Worm (Caenorhabditis elegans): ENCODE data around the gene col-159.

col-159 gene

ce11 chrV:13209567-13209966 is 7.6 kb upstream of the col-159 start, which contains the start of gene F57B1.6:
Gene F57B1.6, plus strand, starts transcription at chrV:13209645.
- no peak for TF ChIP-seq hlh-1 (tag; optimal IDR thresholded peaks at IDR 0.05)
- TF ChIP-seq pha-4 (tag; optimal IDR thresholded peaks at IDR 0.05) = peak; percentile 53

ce11 chrV:13207426-13207825 is 5.4 kb upstream of the col-159 start, which contains the start of gene F57B1.5:
Gene F57B1.5, plus strand, starts transcription at chrV:13207726.
- TF ChIP-seq mls-2 (tag; optimal IDR thresholded peaks at IDR 0.05) (no peak), snpc-4 (tag; optimal IDR thresholded peaks at IDR 0.05) (no peak), ces-1 (GFP tag; optimal IDR thresholded peaks at IDR 0.05) (no peak), zip-8 (tag; optimal IDR thresholded peaks at IDR 0.05) (no peak), bed-3 (GFP tag; optimal IDR thresholded peaks at IDR 0.05) (no peak), sptf-1 (tag; optimal IDR thresholded peaks at IDR 0.05) (no peak), flh-1 (GFP tag; optimal IDR thresholded peaks at IDR 0.05) (no peak)

DNA sequence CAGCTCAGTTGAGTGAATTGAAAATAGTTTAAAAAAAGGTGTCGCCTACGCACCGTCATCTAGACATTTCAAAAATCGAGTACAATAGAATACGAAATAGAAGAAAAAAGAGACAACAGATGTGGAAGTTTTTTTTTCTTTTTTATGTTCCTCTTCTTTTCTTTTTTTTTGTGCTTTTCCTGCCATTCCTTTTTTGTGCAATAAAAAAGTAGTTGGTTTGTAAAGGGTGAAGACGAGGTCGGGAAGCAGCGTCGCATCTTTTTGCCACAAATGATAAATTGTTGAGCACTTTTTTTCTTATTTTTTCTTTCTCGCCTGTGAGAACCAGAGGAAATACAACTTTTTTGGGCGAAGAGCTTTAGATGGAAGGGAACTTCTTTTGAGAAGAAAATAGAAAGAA is 4.5 kb upstream of the col-159 start:
- no peak for TF ChIP-seq bed-3 (GFP tag; optimal IDR thresholded peaks at IDR 0.05)
- no peak for TF ChIP-seq elt-1 (tag; optimal IDR thresholded peaks at IDR 0.05; ENCODE audit: borderline replicate concordance, insufficient read depth)
- no peak for TF ChIP-seq nhr-76 (tag; optimal IDR thresholded peaks at IDR 0.05)
- no peak for TF ChIP-seq mep-1 (tag; optimal IDR thresholded peaks at IDR 0.05)
- TF ChIP-seq zip-8 (tag; optimal IDR thresholded peaks at IDR 0.05) = no peak
- no peak for TF ChIP-seq ham-2 (GFP tag; optimal IDR thresholded peaks at IDR 0.05)
- no peak for TF ChIP-seq unc-39 (tag; optimal IDR thresholded peaks at IDR 0.05)
- TF ChIP-seq pha-4 (tag; optimal IDR thresholded peaks at IDR 0.05) = no peak
- TF ChIP-seq nhr-2 (tag; optimal IDR thresholded peaks at IDR 0.05) = no peak
- TF ChIP-seq sptf-1 (tag; optimal IDR thresholded peaks at IDR 0.05) = no peak
- no peak for TF ChIP-seq unc-120 (tag; optimal IDR thresholded peaks at IDR 0.05; ENCODE audit: poor library complexity, severe bottlenecking)
- TF ChIP-seq drap-1 (GFP tag; optimal IDR thresholded peaks at IDR 0.05) = no peak
- no peak for TF ChIP-seq ceh-83 (GFP tag; optimal IDR thresholded peaks at IDR 0.05)
- TF ChIP-seq lsy-2 (tag; optimal IDR thresholded peaks at IDR 0.05) = no peak
- no peak for TF ChIP-seq mab-5 (tag; optimal IDR thresholded peaks at IDR 0.05)
- TF ChIP-seq blmp-1 (tag; optimal IDR thresholded peaks at IDR 0.05) = no peak
- no peak for TF ChIP-seq lin-32 (GFP tag; optimal IDR thresholded peaks at IDR 0.05)
- TF ChIP-seq mls-2 (tag; optimal IDR thresholded peaks at IDR 0.05) = no peak
- TF ChIP-seq ceh-39 (tag; optimal IDR thresholded peaks at IDR 0.05) = no peak
- no peak for TF ChIP-seq tbx-8 (GFP tag; optimal IDR thresholded peaks at IDR 0.05)

- TF ChIP-seq nhr-237 (tag; optimal IDR thresholded peaks at IDR 0.05) (no peak), blmp-1 (tag; optimal IDR thresholded peaks at IDR 0.05) (no peak), unc-62 (GFP tag; optimal IDR thresholded peaks at IDR 0.05) (no peak), nhr-28 (tag; optimal IDR thresholded peaks at IDR 0.05) (no peak), unc-120 (tag; optimal IDR thresholded peaks at IDR 0.05; ENCODE audit: poor library complexity, severe bottlenecking) (no peak), nhr-76 (tag; optimal IDR thresholded peaks at IDR 0.05) (no peak), elt-3 (tag; optimal IDR thresholded peaks at IDR 0.05) (no peak), mab-5 (tag; optimal IDR thresholded peaks at IDR 0.05) (no peak), mep-1 (tag; optimal IDR thresholded peaks at IDR 0.05) (no peak), tbx-8 (GFP tag; optimal IDR thresholded peaks at IDR 0.05) (no peak), lin-32 (GFP tag; optimal IDR thresholded peaks at IDR 0.05) (no peak), nhr-12 (tag; optimal IDR thresholded peaks at IDR 0.05) (no peak), sem-2 (GFP tag; optimal IDR thresholded peaks at IDR 0.05) (no peak), unc-39 (tag; optimal IDR thresholded peaks at IDR 0.05) (no peak), drap-1 (GFP tag; optimal IDR thresholded peaks at IDR 0.05) (no peak), cnd-1 (tag; optimal IDR thresholded peaks at IDR 0.05) (no peak), ces-1 (GFP tag; optimal IDR thresholded peaks at IDR 0.05) (no peak)
These were observed 1.4 kb downstream of the col-159 start for ce11 chrV:13200609-13201008.

ce11 chrV:13197823-13198222 is 4.2 kb downstream of the col-159 start, which contains the start of gene F57B1.9:
Gene F57B1.9, minus strand, starts transcription at chrV:13197923.
- TF ChIP-seq mab-5 (tag; optimal IDR thresholded peaks at IDR 0.05) = no peak
- TF ChIP-seq unc-39 (tag; optimal IDR thresholded peaks at IDR 0.05) = no peak
- TF ChIP-seq elt-3 (tag; optimal IDR thresholded peaks at IDR 0.05) = no peak
- no peak for TF ChIP-seq sem-2 (GFP tag; optimal IDR thresholded peaks at IDR 0.05)
- TF ChIP-seq snpc-4 (tag; optimal IDR thresholded peaks at IDR 0.05) = no peak
- TF ChIP-seq M03D4.4 (tag; optimal IDR thresholded peaks at IDR 0.05) = no peak
- TF ChIP-seq nhr-12 (tag; optimal IDR thresholded peaks at IDR 0.05) = no peak
- no peak for TF ChIP-seq zip-8 (tag; optimal IDR thresholded peaks at IDR 0.05)
- TF ChIP-seq lin-13 (tag; optimal IDR thresholded peaks at IDR 0.05) = no peak
- TF ChIP-seq tbx-8 (GFP tag; optimal IDR thresholded peaks at IDR 0.05) = no peak
- no peak for TF ChIP-seq nhr-76 (tag; optimal IDR thresholded peaks at IDR 0.05)
- no peak for TF ChIP-seq unc-120 (tag; optimal IDR thresholded peaks at IDR 0.05; ENCODE audit: poor library complexity, severe bottlenecking)
- no peak for TF ChIP-seq hlh-1 (tag; optimal IDR thresholded peaks at IDR 0.05)
- no peak for TF ChIP-seq ces-1 (GFP tag; optimal IDR thresholded peaks at IDR 0.05)
- no peak for TF ChIP-seq unc-62 (GFP tag; optimal IDR thresholded peaks at IDR 0.05)
- no peak for TF ChIP-seq lsy-2 (tag; optimal IDR thresholded peaks at IDR 0.05)

All from whole organism, mixed stage, embryonic.